Worm (Caenorhabditis elegans): ENCODE results near the gene Y59C2A.1.

- no peak for TF ChIP-seq lin-15B (tag; optimal IDR thresholded peaks at IDR 0.05)
- no peak for TF ChIP-seq pha-4 (GFP tag; IDR thresholded peaks at IDR 0.05)
- no peak for TF ChIP-seq pha-4 (tag; optimal IDR thresholded peaks at IDR 0.05)
- TF ChIP-seq lin-13 (GFP tag; optimal IDR thresholded peaks at IDR 0.05), result no peak
Measured at ce11 chrII:2176688-2177087, 31.2 kb upstream of the Y59C2A.1 start, which contains the start of gene gba-1.
